Fruit fly (Drosophila melanogaster) whole organism, embryonic: ENCODE measurements around the gene tsh.

ENCODE experiments used
- Awh ChIP-seq: fragments of 200-800 bp; sonication (Bioruptor generic); IDR thresholded peaks from 2 replicates; pipeline ENCODE4, ENCODE4 v1.3.6; 2022; ENCODE audit warnings: missing biosample characterization, missing genetic modification characterization
- Bgb ChIP-seq: fragments of 200-800 bp; sonication (Bioruptor generic); IDR thresholded peaks from 2 replicates; pipeline ENCODE4 v1.3.6; 2022; ENCODE audit warnings: missing biosample characterization, missing genetic modification characterization; ENCODE audit not compliant: partially characterized antibody
- Blimp-1 ChIP-seq: fragments of 200-800 bp; sonication (Bioruptor generic); optimal IDR thresholded peaks from 3 replicates; lab custom pipeline; 2018; ENCODE audit warnings: missing biosample characterization, missing genetic modification characterization, mild to moderate bottlenecking, moderate library complexity, missing genetic modification reagents
- CG10321 ChIP-seq: fragments of 200-800 bp; sonication (Bioruptor generic); IDR thresholded peaks from 2 replicates; pipeline ENCODE4 v1.3.6; 2022; ENCODE audit warnings: missing biosample characterization, missing genetic modification characterization
- CG10565 ChIP-seq: fragments of 200-800 bp; sonication (Bioruptor generic); optimal IDR thresholded peaks from 3 replicates; lab custom pipeline; 2016; ENCODE audit warnings: missing biosample characterization, mild to moderate bottlenecking, missing genetic modification characterization
- CG10979 ChIP-seq: fragments of 200-800 bp; sonication (Bioruptor generic); optimal IDR thresholded peaks from 2 replicates; lab custom pipeline; 2018; ENCODE audit warnings: missing biosample characterization, mild to moderate bottlenecking, missing genetic modification characterization, moderate library complexity
- CG12219 ChIP-seq: fragments of 200-800 bp; sonication (Bioruptor generic); optimal IDR thresholded peaks from 3 replicates; lab custom pipeline; 2018; ENCODE audit warnings: missing biosample characterization, mild to moderate bottlenecking, missing genetic modification characterization
- CG12236 ChIP-seq: fragments of 200-800 bp; sonication (Bioruptor generic); optimal IDR thresholded peaks from 2 replicates; lab custom pipeline; 2016; ENCODE audit warnings: missing biosample characterization, missing genetic modification characterization
- CG12391 ChIP-seq: fragments of 200-800 bp; sonication (Bioruptor generic); optimal IDR thresholded peaks from 3 replicates; lab custom pipeline; 2018; ENCODE audit warnings: missing biosample characterization, mild to moderate bottlenecking, missing genetic modification characterization, moderate library complexity
- CG18262 ChIP-seq: fragments of 200-800 bp; optimal IDR thresholded peaks from 3 replicates; lab custom pipeline; 2019; ENCODE audit warnings: missing biosample characterization, mild to moderate bottlenecking, missing genetic modification characterization, moderate library complexity
- CG2199 ChIP-seq: fragments of 200-800 bp; sonication (Bioruptor generic); IDR thresholded peaks from 3 replicates; pipeline ENCODE4 v1.3.6; 2022; ENCODE audit warnings: missing biosample characterization, missing genetic modification characterization
- CG30431 ChIP-seq: fragments of 200-800 bp; sonication (Bioruptor generic); optimal IDR thresholded peaks from 2 replicates; lab custom pipeline; 2017; ENCODE audit warnings: missing biosample characterization, missing genetic modification characterization
- CG34422 ChIP-seq: fragments of 200-800 bp; sonication (Bioruptor generic); IDR thresholded peaks from 3 replicates; pipeline ENCODE4 v1.3.6; 2022; ENCODE audit warnings: missing biosample characterization, missing genetic modification characterization
- CG5180 ChIP-seq: fragments of 200-800 bp; sonication (Bioruptor generic); optimal IDR thresholded peaks from 3 replicates; lab custom pipeline; 2017; ENCODE audit warnings: missing biosample characterization, missing genetic modification characterization, mild to moderate bottlenecking, moderate library complexity, missing genetic modification reagents
- CG7556 ChIP-seq: fragments of 200-800 bp; sonication (Bioruptor generic); optimal IDR thresholded peaks from 2 replicates; lab custom pipeline; 2017; ENCODE audit warnings: missing biosample characterization, mild to moderate bottlenecking, missing genetic modification characterization
- CG7928 ChIP-seq: fragments of 200-800 bp; sonication (Bioruptor generic); optimal IDR thresholded peaks from 2 replicates; lab custom pipeline; 2017; ENCODE audit warnings: missing biosample characterization, mild to moderate bottlenecking, missing genetic modification characterization
- CG7963 ChIP-seq: fragments of 200-800 bp; sonication (Bioruptor generic); IDR thresholded peaks from 3 replicates; pipeline ENCODE4 v1.3.6; 2022; ENCODE audit warnings: missing biosample characterization, missing genetic modification characterization; ENCODE audit not compliant: partially characterized antibody
- CG8478 ChIP-seq: fragments of >200 bp; optimal IDR thresholded peaks from 2 replicates; lab custom pipeline; 2018
- Deaf1 ChIP-seq: fragments of 200-800 bp; optimal IDR thresholded peaks from 3 replicates; lab custom pipeline; 2019; ENCODE audit warnings: missing biosample characterization, mild to moderate bottlenecking, missing genetic modification characterization, moderate library complexity
- Dek ChIP-seq: fragments of 200-800 bp; sonication (Bioruptor generic); optimal IDR thresholded peaks from 3 replicates; lab custom pipeline; 2019; ENCODE audit warnings: missing biosample characterization, mild to moderate bottlenecking, missing genetic modification characterization, moderate library complexity
- HLH4C ChIP-seq: fragments of 200-800 bp; sonication (Bioruptor generic); IDR thresholded peaks from 3 replicates; pipeline ENCODE4 v1.3.6; 2022; ENCODE audit warnings: missing biosample characterization, missing genetic modification characterization; ENCODE audit not compliant: partially characterized antibody
- Hr3 ChIP-seq: fragments of 200-800 bp; sonication (Bioruptor generic); optimal IDR thresholded peaks from 3 replicates; lab custom pipeline; 2016; ENCODE audit warnings: missing biosample characterization, missing genetic modification characterization
- Oaz ChIP-seq: fragments of 200-800 bp; sonication (Bioruptor generic); IDR thresholded peaks from 2 replicates; pipeline ENCODE4 v1.3.6; 2022; ENCODE audit warnings: missing biosample characterization, missing genetic modification characterization
- Oli ChIP-seq: fragments of 200-800 bp; sonication (Bioruptor generic); optimal IDR thresholded peaks from 2 replicates; lab custom pipeline; 2018; ENCODE audit warnings: missing biosample characterization, mild to moderate bottlenecking, missing genetic modification characterization, moderate library complexity
- Scr ChIP-seq: fragments of 200-800 bp; sonication (Bioruptor generic); IDR thresholded peaks from 2 replicates; pipeline ENCODE4 v1.3.6; 2022; ENCODE audit warnings: missing biosample characterization, missing genetic modification characterization; ENCODE audit not compliant: partially characterized antibody
- Stat92E ChIP-seq, 3 experiments: fragments of >200 bp in 2 of 3; fragments of 200-800 bp in 1 of 3; sonication (Bioruptor generic) in 1 of 3; optimal IDR thresholded peaks; 2 replicates each; lab custom pipeline; 2017 to 2019; ENCODE audit warnings: missing biosample characterization in 3 of 3, missing genetic modification characterization in 3 of 3, mild to moderate bottlenecking in 1 of 3, moderate library complexity in 1 of 3
- Tbp ChIP-seq: fragments of >200 bp; optimal IDR thresholded peaks from 2 replicates; lab custom pipeline; 2018; ENCODE audit warnings: missing biosample characterization, missing genetic modification characterization
- ara ChIP-seq: fragments of 200-800 bp; sonication (Bioruptor generic); IDR thresholded peaks from 2 replicates; pipeline ENCODE4 v1.3.6; 2022; ENCODE audit warnings: missing biosample characterization, missing genetic modification characterization
- cato ChIP-seq: fragments of 200-800 bp; sonication (Bioruptor generic); optimal IDR thresholded peaks from 2 replicates; lab custom pipeline; 2016; ENCODE audit warnings: missing biosample characterization, missing genetic modification characterization, borderline replicate concordance
- chif ChIP-seq, 2 experiments: fragments of 200-800 bp; sonication (Bioruptor generic); optimal IDR thresholded peaks; 3 replicates each; lab custom pipeline; 2016; ENCODE audit warnings: missing biosample characterization in 2 of 2, missing genetic modification characterization in 2 of 2
- chn ChIP-seq: fragments of 200-800 bp; sonication (Bioruptor generic); optimal IDR thresholded peaks from 2 replicates; lab custom pipeline; 2016; ENCODE audit warnings: missing biosample characterization, missing genetic modification characterization
- dan ChIP-seq: fragments of 200-800 bp; sonication (Bioruptor generic); IDR thresholded peaks from 2 replicates; pipeline ENCODE4 v1.3.6; 2022; ENCODE audit warnings: missing biosample characterization, missing genetic modification characterization
- danr ChIP-seq: fragments of 200-800 bp; sonication (Bioruptor generic); IDR thresholded peaks from 2 replicates; pipeline ENCODE4 v1.3.6; 2022; ENCODE audit warnings: missing biosample characterization, missing genetic modification characterization
- disco-r ChIP-seq: fragments of 200-800 bp; sonication (Bioruptor generic); optimal IDR thresholded peaks from 2 replicates; lab custom pipeline; 2016; ENCODE audit warnings: missing biosample characterization, missing genetic modification characterization
- dpn ChIP-seq, 2 experiments: fragments of 200-800 bp; sonication (Bioruptor generic); optimal IDR thresholded peaks; 3 replicates each; lab custom pipeline; 2016; ENCODE audit warnings: missing biosample characterization in 2 of 2, missing genetic modification characterization in 2 of 2
- ems ChIP-seq: fragments of 200-800 bp; sonication (Bioruptor generic); optimal IDR thresholded peaks from 3 replicates; lab custom pipeline; 2016; ENCODE audit warnings: missing biosample characterization, missing genetic modification characterization
- en ChIP-seq: fragments of 200-800 bp; sonication (Bioruptor generic); optimal IDR thresholded peaks from 2 replicates; lab custom pipeline; 2016; ENCODE audit warnings: missing biosample characterization, missing genetic modification characterization
- ewg ChIP-seq: fragments of 200-800 bp; sonication (Bioruptor generic); optimal IDR thresholded peaks from 3 replicates; lab custom pipeline; 2017; ENCODE audit warnings: mild to moderate bottlenecking, missing biosample characterization, missing genetic modification reagents, missing genetic modification characterization
- eyg ChIP-seq: fragments of 200-800 bp; sonication (Bioruptor generic); optimal IDR thresholded peaks from 3 replicates; lab custom pipeline; 2016; ENCODE audit warnings: missing biosample characterization, missing genetic modification characterization
- lov ChIP-seq, 2 experiments: fragments of 200-800 bp in 1 of 2; fragments of >200 bp in 1 of 2; sonication (Bioruptor generic) in 1 of 2; IDR thresholded peaks in 1 of 2; optimal IDR thresholded peaks in 1 of 2; 2 replicates in 1 of 2; 3 replicates in 1 of 2; pipeline versions ENCODE4 v1.3.6 to Lab custom; 2017 to 2022; ENCODE audit warnings: missing biosample characterization in 1 of 2, missing genetic modification characterization in 1 of 2
- mam ChIP-seq: fragments of 200-800 bp; sonication (Bioruptor generic); optimal IDR thresholded peaks from 3 replicates; lab custom pipeline; 2016; ENCODE audit warnings: missing biosample characterization, missing genetic modification characterization
- nerfin-1 ChIP-seq: fragments of 200-800 bp; sonication (Bioruptor generic); optimal IDR thresholded peaks from 3 replicates; lab custom pipeline; 2019; ENCODE audit warnings: missing biosample characterization, mild to moderate bottlenecking, missing genetic modification characterization, moderate library complexity
- oc ChIP-seq: fragments of 200-800 bp; sonication (Bioruptor generic); optimal IDR thresholded peaks from 2 replicates; lab custom pipeline; 2018; ENCODE audit warnings: missing biosample characterization, mild to moderate bottlenecking, missing genetic modification characterization, moderate library complexity
- pho ChIP-seq: fragments of 200-800 bp; sonication (Bioruptor generic); optimal IDR thresholded peaks from 2 replicates; lab custom pipeline; 2016; ENCODE audit warnings: missing biosample characterization, missing genetic modification characterization
- pum ChIP-seq: fragments of 200-800 bp; sonication (Bioruptor generic); optimal IDR thresholded peaks from 2 replicates; lab custom pipeline; 2016; ENCODE audit warnings: missing biosample characterization, missing genetic modification characterization
- run ChIP-seq: fragments of 200-800 bp; sonication (Bioruptor generic); optimal IDR thresholded peaks from 3 replicates; lab custom pipeline; 2018; ENCODE audit warnings: missing biosample characterization, mild to moderate bottlenecking, missing genetic modification characterization
- sd ChIP-seq: fragments of 200-800 bp; sonication (Bioruptor generic); optimal IDR thresholded peaks from 3 replicates; lab custom pipeline; 2018; ENCODE audit warnings: missing biosample characterization, mild to moderate bottlenecking, missing genetic modification characterization, moderate library complexity
- sim ChIP-seq: fragments of 200-800 bp; sonication (Bioruptor generic); IDR thresholded peaks from 2 replicates; pipeline ENCODE4 v1.3.6; 2022; ENCODE audit warnings: missing biosample characterization, missing genetic modification characterization
- stwl ChIP-seq: fragments of 200-800 bp; sonication (Bioruptor generic); optimal IDR thresholded peaks from 3 replicates; lab custom pipeline; 2018; ENCODE audit warnings: missing biosample characterization, mild to moderate bottlenecking, missing genetic modification characterization, moderate library complexity
- unc-4 ChIP-seq: fragments of 200-800 bp; sonication (Bioruptor generic); IDR thresholded peaks from 2 replicates; pipeline ENCODE4 v1.3.6; 2022; ENCODE audit warnings: missing biosample characterization, missing genetic modification characterization; ENCODE audit not compliant: partially characterized antibody
- zen ChIP-seq: fragments of 200-800 bp; sonication (Bioruptor generic); optimal IDR thresholded peaks from 3 replicates; lab custom pipeline; 2018; ENCODE audit warnings: missing biosample characterization, mild to moderate bottlenecking, missing genetic modification characterization, moderate library complexity

Gene tsh

dm6 chr2L:21866362-21866761, 38.0 kb downstream of the tsh start (continued):
- TF ChIP-seq Deaf1 (peak; percentile 91), zen (peak; percentile 16), CG10565 (GFP tag; lab: Kevin White, UChicago) (no peak), disco-r (no peak), CG12236 (no peak), stwl (no peak), CG18262 (tag; lab: Kevin White, UChicago) (no peak), dpn (GFP tag; optimal IDR thresholded peaks at IDR 0.05; lab: Kevin White, UChicago) (no peak), Dek (tag; lab: Kevin White, UChicago) (no peak), CG7963 (GFP tag; lab: Robert Waterston, UW) (no peak), pho (GFP tag; lab: Kevin White, UChicago) (no peak), CG34422 (GFP tag; lab: Robert Waterston, UW) (no peak), chif (GFP tag; optimal IDR thresholded peaks at IDR 0.05; lab: Kevin White, UChicago) (no peak), Oli (tag; lab: Kevin White, UChicago) (no peak), ewg (GFP tag; lab: Kevin White, UChicago) (no peak), mam (GFP tag; lab: Kevin White, UChicago) (no peak), CG2199 (peak; percentile 71; the same call in 2 of the 3 replicates), Oaz (no peak), oc (tag; lab: Kevin White, UChicago) (peak; percentile 33), CG10979 (no peak), pum (GFP tag; lab: Kevin White, UChicago) (no peak), Blimp-1 (no peak), sd (tag; lab: Kevin White, UChicago) (peak; percentile 63), CG12219 (GFP tag; lab: Kevin White, UChicago) (no peak), sim (no peak), Scr (GFP tag; lab: Robert Waterston, UW) (no peak), CG12391 (tag; lab: Kevin White, UChicago) (no peak), HLH4C (GFP tag; lab: Robert Waterston, UW) (no peak), CG5180 (no peak), unc-4 (GFP tag; lab: Robert Waterston, UW) (no peak), CG7556 (GFP tag; lab: Kevin White, UChicago) (no peak), Bgb (no peak), CG30431 (no peak), CG8478 (no peak), lov (optimal IDR thresholded peaks at IDR 0.05; lab: Kevin White, UChicago) (no peak), lov (GFP tag; IDR thresholded peaks at IDR 0.05; lab: Robert Waterston, UW) (no peak), en (no peak), chn (GFP tag; lab: Kevin White, UChicago) (no peak), CG7928 (GFP tag; lab: Kevin White, UChicago) (no peak), run (no peak), ems (GFP tag; lab: Kevin White, UChicago) (no peak), CG10321 (no peak; the same call in 1 of the 2 replicates), nerfin-1 (tag; lab: Kevin White, UChicago) (no peak), dan (GFP tag; lab: Robert Waterston, UW) (no peak), danr (no peak), Tbp (no peak), cato (GFP tag; lab: Kevin White, UChicago) (no peak), ara (GFP tag; lab: Robert Waterston, UW) (no peak), Hr3 (GFP tag; lab: Kevin White, UChicago) (no peak), Awh (peak; percentile 66; the same call in 1 of the 2 replicates), eyg (GFP tag; lab: Kevin White, UChicago) (no peak), Stat92E (GFP tag; optimal IDR thresholded peaks at IDR 0.05; lab: Kevin White, UChicago) (no peak)
